Worm (Caenorhabditis elegans): ENCODE results near the gene mdh-2.

- TF ChIP-seq nhr-237 (tag; optimal IDR thresholded peaks at IDR 0.05) = no peak
- no peak for TF ChIP-seq nhr-12 (tag; optimal IDR thresholded peaks at IDR 0.05)
- TF ChIP-seq unc-39 (tag; optimal IDR thresholded peaks at IDR 0.05) = no peak
- no peak for TF ChIP-seq mab-5 (tag; optimal IDR thresholded peaks at IDR 0.05)
- no peak for TF ChIP-seq lin-13 (tag; optimal IDR thresholded peaks at IDR 0.05)
- no peak for TF ChIP-seq ztf-11 (tag; optimal IDR thresholded peaks at IDR 0.05)
- TF ChIP-seq pha-4 (tag; optimal IDR thresholded peaks at IDR 0.05) = no peak
- TF ChIP-seq elt-1 (tag; optimal IDR thresholded peaks at IDR 0.05; ENCODE audit: borderline replicate concordance, insufficient read depth) = no peak
- no peak for TF ChIP-seq mls-2 (tag; optimal IDR thresholded peaks at IDR 0.05)
- TF ChIP-seq nhr-76 (tag; optimal IDR thresholded peaks at IDR 0.05) = no peak
- no peak for TF ChIP-seq sem-2 (GFP tag; optimal IDR thresholded peaks at IDR 0.05)
- TF ChIP-seq elt-3 (tag; optimal IDR thresholded peaks at IDR 0.05) = no peak
- TF ChIP-seq snpc-4 (tag; optimal IDR thresholded peaks at IDR 0.05) = no peak
These were observed 15.8 kb downstream of the mdh-2 start, which contains the start of gene F20H11.1 for ce11 chrIII:6592075-6592474.
